Fruit fly (Drosophila melanogaster) Kc167 (cell line): ENCODE data around the gene corto.

ENCODE experiments used
- Myc ChIP-seq: fragments of >200 bp; optimal IDR thresholded peaks from 2 replicates; lab custom pipeline; 2017; ENCODE audit warnings: missing external identifiers
- Sin3A ChIP-seq: fragments of >200 bp; optimal IDR thresholded peaks from 2 replicates; lab custom pipeline; 2018; ENCODE audit warnings: missing external identifiers
- h ChIP-seq: fragments of >200 bp; optimal IDR thresholded peaks from 3 replicates; lab custom pipeline; 2018; ENCODE audit warnings: missing external identifiers
- insv ChIP-seq: fragments of >200 bp; optimal IDR thresholded peaks from 3 replicates; lab custom pipeline; 2018; ENCODE audit warnings: missing external identifiers
- psq ChIP-seq: fragments of >200 bp; optimal IDR thresholded peaks from 2 replicates; lab custom pipeline; 2017; ENCODE audit warnings: missing external identifiers
- ttk ChIP-seq: sonication (Bioruptor generic); optimal IDR thresholded peaks from 2 replicates; lab custom pipeline; 2017; ENCODE audit warnings: missing external identifiers

corto gene

dm6 chr3R:5086822-5087491 is at the start of gene corto:
corto (minus strand) TSS chr3R:5087072.
- no peak for TF ChIP-seq Sin3A (lab: Kevin White, UChicago)
- TF ChIP-seq h (lab: Kevin White, UChicago) = no peak
- no peak for TF ChIP-seq insv (lab: Kevin White, UChicago)
- no peak for TF ChIP-seq ttk
- no peak for TF ChIP-seq psq (lab: Kevin White, UChicago)
- no peak for TF ChIP-seq Myc

- no peak for TF ChIP-seq insv (lab: Kevin White, UChicago)
- no peak for TF ChIP-seq Myc
- TF ChIP-seq Sin3A (lab: Kevin White, UChicago) = no peak
Measured at dm6 chr3R:5127790-5128243, 40.9 kb upstream of the corto start, which contains the start of gene RabGGTa. RabGGTa (plus strand) TSS chr3R:5128087.

dm6 chr3R:5126884-5127283 is 40.0 kb upstream of the corto start:
- TF ChIP-seq ttk (no peak), insv (lab: Kevin White, UChicago) (no peak), Myc (no peak), h (lab: Kevin White, UChicago) (no peak), Sin3A (lab: Kevin White, UChicago) (no peak), psq (lab: Kevin White, UChicago) (no peak)

DNA sequence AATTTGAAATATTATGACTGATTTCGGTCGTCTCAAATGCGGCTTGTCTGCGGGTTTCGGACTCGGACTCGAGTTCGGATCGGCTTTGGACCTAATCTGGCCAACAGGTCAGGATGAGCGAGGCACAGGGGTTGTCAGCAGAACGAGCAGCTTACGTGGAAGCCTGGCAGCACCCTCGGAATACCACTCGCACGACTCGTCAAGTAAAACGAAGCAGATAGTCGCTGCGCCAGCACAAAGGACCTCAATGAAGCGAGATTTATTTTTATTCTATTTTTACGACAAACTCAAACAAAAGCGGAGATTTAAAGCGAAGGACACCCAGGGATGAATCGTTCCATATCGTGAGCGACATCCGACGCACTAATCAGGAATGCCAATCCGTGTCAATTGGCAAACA is 39.0 kb upstream of the corto start:
- no peak for TF ChIP-seq Myc
- TF ChIP-seq ttk = no peak
- no peak for TF ChIP-seq psq (lab: Kevin White, UChicago)
- TF ChIP-seq insv (lab: Kevin White, UChicago) = no peak
- no peak for TF ChIP-seq Sin3A (lab: Kevin White, UChicago)
- no peak for TF ChIP-seq h (lab: Kevin White, UChicago)

dm6 chr3R:5124928-5125327 is 38.1 kb upstream of the corto start:
- TF ChIP-seq psq (lab: Kevin White, UChicago) = no peak
- TF ChIP-seq Myc = no peak
- no peak for TF ChIP-seq h (lab: Kevin White, UChicago)
- TF ChIP-seq insv (lab: Kevin White, UChicago) = no peak
- no peak for TF ChIP-seq Sin3A (lab: Kevin White, UChicago)
- no peak for TF ChIP-seq ttk

DNA sequence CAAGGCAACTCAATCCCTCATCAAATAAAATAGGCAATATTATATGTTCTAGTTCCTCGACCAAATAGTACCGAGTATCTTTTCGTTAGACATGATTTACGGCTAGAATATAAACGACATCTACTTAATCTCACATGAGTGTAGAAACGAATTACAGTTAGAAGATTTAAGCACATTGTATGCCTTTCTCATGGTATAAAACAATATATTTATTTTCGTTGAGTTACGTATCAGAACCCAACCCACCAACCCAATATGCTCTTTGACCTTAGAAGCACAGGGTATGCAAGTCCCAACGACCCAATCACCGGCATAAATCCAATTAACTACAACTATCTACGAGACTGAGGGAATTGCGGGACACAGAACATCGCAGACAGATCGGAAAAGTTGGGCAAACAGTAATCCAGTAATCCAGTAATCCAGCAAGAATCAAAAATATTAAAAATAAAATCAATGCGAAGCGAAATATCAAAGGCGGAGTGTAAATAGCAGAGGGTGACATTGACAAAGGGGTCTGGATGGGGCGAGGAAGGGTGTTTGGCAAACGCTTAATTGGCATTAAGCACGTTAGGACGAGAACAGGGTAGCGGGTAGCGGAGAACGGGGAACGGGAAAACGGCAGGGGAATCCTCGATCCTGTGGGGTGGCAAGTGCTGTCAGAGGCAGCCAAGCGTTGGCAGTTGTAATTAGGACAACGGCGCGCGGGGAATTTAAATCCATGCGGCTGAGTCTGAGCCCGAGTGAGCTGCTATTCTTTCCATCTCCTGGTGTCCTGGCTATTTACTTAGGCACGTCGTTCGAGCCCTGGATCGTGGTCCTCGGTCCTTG is 35.6 kb upstream of the corto start:
- no peak for TF ChIP-seq ttk
- TF ChIP-seq h (lab: Kevin White, UChicago) = no peak
- no peak for TF ChIP-seq Sin3A (lab: Kevin White, UChicago)
- TF ChIP-seq Myc = no peak
- TF ChIP-seq psq (lab: Kevin White, UChicago) = no peak
- no peak for TF ChIP-seq insv (lab: Kevin White, UChicago)

- TF ChIP-seq Myc = no peak
- TF ChIP-seq ttk = no peak
- no peak for TF ChIP-seq psq (lab: Kevin White, UChicago)
- no peak for TF ChIP-seq Sin3A (lab: Kevin White, UChicago)
- no peak for TF ChIP-seq h (lab: Kevin White, UChicago)
- TF ChIP-seq insv (lab: Kevin White, UChicago) = no peak
Measured at dm6 chr3R:5120461-5121214, 33.8 kb upstream of the corto start.

dm6 chr3R:5118185-5118584 is 31.3 kb upstream of the corto start:
- TF ChIP-seq insv (lab: Kevin White, UChicago) (no peak), psq (lab: Kevin White, UChicago) (no peak), ttk (no peak), Sin3A (lab: Kevin White, UChicago) (no peak)

dm6 chr3R:5116425-5116824 is 29.6 kb upstream of the corto start:
- TF ChIP-seq psq (lab: Kevin White, UChicago) (no peak), Myc (no peak), insv (lab: Kevin White, UChicago) (no peak), h (lab: Kevin White, UChicago) (no peak), Sin3A (lab: Kevin White, UChicago) (no peak), ttk (no peak)

DNA sequence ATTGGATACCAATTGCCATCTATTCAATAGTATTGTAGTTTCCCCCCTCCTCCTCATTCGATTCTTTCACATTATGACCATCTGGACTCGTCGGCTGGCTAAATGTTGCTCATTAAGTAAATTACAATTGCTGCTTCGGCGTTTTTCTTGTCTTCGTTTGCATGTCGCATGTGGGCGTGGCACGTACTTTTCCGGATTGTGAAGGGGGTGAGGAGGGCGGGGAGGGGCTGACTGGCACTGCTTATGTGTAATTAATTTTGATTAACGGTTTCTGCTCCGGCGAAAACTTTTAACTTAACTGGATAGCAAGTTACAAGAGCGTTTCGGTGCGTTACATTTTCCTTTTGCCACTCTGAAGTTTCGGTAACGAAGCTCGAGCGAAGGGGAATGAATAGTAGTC is 28.6 kb upstream of the corto start:
- no peak for TF ChIP-seq insv (lab: Kevin White, UChicago)
- no peak for TF ChIP-seq Myc
- no peak for TF ChIP-seq Sin3A (lab: Kevin White, UChicago)
- TF ChIP-seq h (lab: Kevin White, UChicago) = no peak
- TF ChIP-seq psq (lab: Kevin White, UChicago) = no peak
- TF ChIP-seq ttk = no peak

DNA sequence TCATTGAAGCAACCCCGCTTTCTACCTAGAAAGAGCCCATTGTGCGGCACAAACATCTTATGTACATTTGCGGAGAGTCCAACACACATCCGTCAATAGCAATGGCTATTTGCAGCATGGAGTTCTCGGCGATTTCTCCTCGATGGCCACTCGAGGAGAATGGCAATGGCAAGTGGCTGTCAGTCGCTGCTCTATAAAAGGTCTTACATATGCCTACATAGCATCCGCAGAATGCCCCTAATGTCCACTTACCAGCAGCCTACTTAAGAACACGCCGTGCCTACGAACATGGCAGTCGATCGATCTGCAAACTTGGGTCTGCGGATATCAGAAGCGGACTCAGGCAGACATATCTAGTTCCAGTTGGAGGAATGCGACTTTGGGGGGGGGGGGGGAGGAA is 27.3 kb upstream of the corto start:
- TF ChIP-seq insv (lab: Kevin White, UChicago) (no peak), Myc (no peak), Sin3A (lab: Kevin White, UChicago) (no peak), psq (lab: Kevin White, UChicago) (no peak), h (lab: Kevin White, UChicago) (no peak), ttk (no peak)
